Worm (Caenorhabditis elegans) whole organism, young adult: ENCODE measurements around the gene B0507.6.

Experiments used
- ama-1 ChIP-seq, 3 experiments: fragments of 150-350 bp in 1 of 3; sonication (generic microtip) in 2 of 3; optimal IDR thresholded peaks; 2 replicates each; lab custom pipeline; 2014 to 2018; ENCODE audit warnings: missing biosample characterization in 2 of 3, missing genetic modification characterization in 2 of 3, missing genetic modification reagents in 2 of 3
- ccch-3 ChIP-seq: fragments of 200-800 bp; sonication (Bioruptor generic); optimal IDR thresholded peaks from 2 replicates; lab custom pipeline; 2018; ENCODE audit warnings: mild to moderate bottlenecking, missing genetic modification characterization, missing compliant biosample characterization
- hsf-1 ChIP-seq: fragments of 200-800 bp; sonication (Bioruptor generic); IDR thresholded peaks from 2 replicates; pipeline ENCODE4 v1.3.6; 2022; ENCODE audit warnings: missing genetic modification reagents, missing genetic modification characterization, missing compliant biosample characterization

ce11 chrV:8796246-8796645 lies 50.3 kb downstream of the B0507.6 start:
- TF ChIP-seq hsf-1 (GFP tag; lab: Robert Waterston, UW) (no peak), ama-1 (optimal IDR thresholded peaks at IDR 0.05; lab: Kevin White, UChicago) (no peak), ama-1 (GFP tag; optimal IDR thresholded peaks at IDR 0.05; lab: Kevin White, UChicago) (no peak), ccch-3 (GFP tag; lab: Kevin White, UChicago) (no peak)
